Worm (Caenorhabditis elegans) whole organism, early embryonic: ENCODE data around the gene srg-1.

Experiments used
- B0310.2 ChIP-seq: sonication (generic microtip); optimal IDR thresholded peaks from 2 replicates; lab custom pipeline; 2016; ENCODE audit warnings: mild to moderate bottlenecking, missing genetic modification characterization, missing compliant biosample characterization
- ama-1 ChIP-seq: fragments of 150-350 bp; optimal IDR thresholded peaks from 2 replicates; lab custom pipeline; 2014
- ets-7 ChIP-seq: sonication (generic microtip); optimal IDR thresholded peaks from 2 replicates; lab custom pipeline; 2016; ENCODE audit warnings: missing genotype, missing genetic modification characterization, missing compliant biosample characterization
- tra-4 ChIP-seq: sonication (generic microtip); optimal IDR thresholded peaks from 2 replicates; lab custom pipeline; 2017; ENCODE audit warnings: missing genetic modification characterization, missing compliant biosample characterization

ce11 chrIII:6268061-6268460, 9.9 kb upstream of the srg-1 start, which contains the start of gene srg-7:
- TF ChIP-seq B0310.2 (tag; lab: Kevin White, UChicago) (no peak), ets-7 (tag; lab: Kevin White, UChicago) (no peak), tra-4 (tag; lab: Kevin White, UChicago) (no peak), ama-1 (lab: Kevin White, UChicago) (no peak)
